Fruit fly (Drosophila melanogaster) whole organism, embryonic: ENCODE measurements around the gene CG4461.

Source experiments
- CG17829 ChIP-seq: fragments of 200-800 bp; optimal IDR thresholded peaks from 2 replicates; lab custom pipeline; 2019; ENCODE audit warnings: missing biosample characterization, mild to moderate bottlenecking, missing genetic modification characterization, moderate library complexity
- CG30020 ChIP-seq: fragments of 200-800 bp; optimal IDR thresholded peaks from 2 replicates; lab custom pipeline; 2019; ENCODE audit warnings: missing biosample characterization, mild to moderate bottlenecking, missing genetic modification characterization, moderate library complexity
- CG3065 ChIP-seq: fragments of 200-800 bp; sonication (Bioruptor generic); optimal IDR thresholded peaks from 2 replicates; lab custom pipeline; 2016; ENCODE audit warnings: missing biosample characterization, missing genetic modification characterization
- Ets65A ChIP-seq: fragments of 200-800 bp; sonication (Bioruptor generic); peaks from one replicate; lab custom pipeline; 2016; ENCODE audit warnings: missing biosample characterization, missing genetic modification characterization
- GATAe ChIP-seq: fragments of 200-800 bp; sonication (Bioruptor generic); conservative IDR thresholded peaks from 2 replicates; pipeline ENCODE4 v1.3.6; 2022; ENCODE audit warnings: missing biosample characterization, missing genetic modification characterization
- TFAM ChIP-seq: fragments of 200-800 bp; sonication (Bioruptor generic); optimal IDR thresholded peaks from 2 replicates; lab custom pipeline; 2017; ENCODE audit warnings: missing biosample characterization, missing genetic modification characterization, inconsistent platforms
- fd96Cb ChIP-seq: fragments of 200-800 bp; sonication (Bioruptor generic); optimal IDR thresholded peaks from 2 replicates; lab custom pipeline; 2018; ENCODE audit warnings: missing biosample characterization, mild to moderate bottlenecking, missing genetic modification characterization, moderate library complexity
- ken ChIP-seq: fragments of 200-800 bp; sonication (Bioruptor generic); IDR thresholded peaks from 3 replicates; pipeline ENCODE4 v1.3.6; 2022; ENCODE audit warnings: missing biosample characterization, missing genetic modification characterization
- usp ChIP-seq: fragments of >200 bp; optimal IDR thresholded peaks from 2 replicates; lab custom pipeline; 2017; ENCODE audit warnings: missing biosample characterization, missing genetic modification characterization

DNA sequence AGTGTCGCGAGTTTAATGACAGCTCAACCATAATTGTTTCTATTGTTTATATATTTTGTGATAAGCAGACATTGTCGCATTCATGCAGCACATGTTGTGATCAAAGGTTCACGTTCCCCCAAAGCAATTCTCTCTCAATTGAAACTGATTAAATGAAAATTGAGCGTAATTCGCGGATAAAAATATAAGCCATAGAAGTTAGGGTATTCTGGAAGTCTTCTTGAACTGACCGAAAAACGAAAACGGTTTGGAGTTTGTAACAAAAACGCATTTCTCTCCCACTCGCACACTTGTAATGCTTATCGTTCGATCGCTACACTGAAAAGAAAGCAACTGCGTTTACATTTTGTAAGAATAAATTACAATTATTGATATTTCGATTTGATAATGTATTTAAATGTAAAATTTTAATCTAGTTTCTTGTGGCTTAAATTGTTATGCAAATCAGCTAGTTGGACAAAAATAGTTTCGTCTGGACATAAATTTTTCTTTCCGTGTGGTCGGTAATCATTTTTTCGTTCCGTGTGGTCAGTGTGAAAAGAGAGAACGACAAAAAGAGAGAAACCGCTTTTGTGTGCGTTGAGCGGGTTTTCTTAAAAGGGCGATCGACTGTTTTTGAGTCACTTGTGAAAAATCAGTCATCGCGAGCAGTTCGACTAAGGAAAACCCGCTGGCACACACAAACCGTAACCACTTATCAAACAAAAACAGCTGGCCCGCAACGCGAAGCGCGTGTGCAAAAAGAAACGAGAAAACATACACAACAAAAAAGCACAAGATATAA is 47.6 kb downstream of the CG4461 start, which contains the start of gene aay:
- TF ChIP-seq TFAM (GFP tag; lab: Kevin White, UChicago) = peak; percentile 92
- TF ChIP-seq GATAe (GFP tag; lab: Robert Waterston, UW) = peak; percentile 97
- TF ChIP-seq fd96Cb (tag; lab: Kevin White, UChicago) = peak; percentile 99
- TF ChIP-seq CG30020 = peak; percentile 89
- peak; percentile 100 for TF ChIP-seq Ets65A (GFP tag; lab: Kevin White, UChicago)
- peak; percentile 97 for TF ChIP-seq ken (GFP tag; lab: Robert Waterston, UW)
- peak; percentile 99 for TF ChIP-seq CG17829 (tag; lab: Kevin White, UChicago)
- TF ChIP-seq usp (GFP tag; lab: Kevin White, UChicago) = no peak
- TF ChIP-seq CG3065 (GFP tag; lab: Kevin White, UChicago) = peak; percentile 98
